Worm (Caenorhabditis elegans) whole organism, L4/young adult: ENCODE measurements around the gene srg-45.

ENCODE experiments used
- W03F9.2 ChIP-seq: fragments of 150-350 bp; optimal IDR thresholded peaks from 2 replicates; lab custom pipeline; 2014; ENCODE audit warnings: missing biosample characterization, missing genetic modification characterization
- him-1 ChIP-seq: sonication (generic microtip); optimal IDR thresholded peaks from 2 replicates; lab custom pipeline; 2016; ENCODE audit warnings: missing genotype, missing genetic modification reagents, missing genetic modification characterization, missing compliant biosample characterization

ce11 chrV:12347854-12348253, 40.6 kb downstream of the srg-45 start:
- TF ChIP-seq him-1 (tag; lab: Kevin White, UChicago) (no peak), W03F9.2 (tag; lab: Kevin White, UChicago) (no peak)
